Worm (Caenorhabditis elegans) whole organism, L3 larva: ENCODE measurements around the gene F08F3.6.

ENCODE experiments used
- R02D3.7 ChIP-seq: fragments of 150-350 bp; optimal IDR thresholded peaks from 2 replicates; lab custom pipeline; 2014; ENCODE audit warnings: missing biosample characterization, missing genetic modification characterization
- ceh-9 ChIP-seq: sonication (generic microtip); optimal IDR thresholded peaks from 2 replicates; lab custom pipeline; 2018; ENCODE audit warnings: missing biosample characterization, missing genetic modification characterization
- elt-1 ChIP-seq: fragments of 150-350 bp; optimal IDR thresholded peaks from 2 replicates; lab custom pipeline; 2014; ENCODE audit warnings: missing biosample characterization, missing genetic modification characterization
- fkh-10 ChIP-seq: sonication (generic microtip); optimal IDR thresholded peaks from 2 replicates; lab custom pipeline; 2017; ENCODE audit warnings: missing biosample characterization, missing genetic modification reagents, missing genetic modification characterization
- lin-39 ChIP-seq: fragments of 150-350 bp; optimal IDR thresholded peaks from 2 replicates; lab custom pipeline; 2018; ENCODE audit warnings: missing biosample characterization, missing genetic modification reagents, missing genetic modification characterization
- nhr-11 ChIP-seq: fragments of 150-350 bp; optimal IDR thresholded peaks from 2 replicates; lab custom pipeline; 2014; ENCODE audit warnings: missing biosample characterization, missing genetic modification characterization
- nhr-28 ChIP-seq: fragments of 150-350 bp; optimal IDR thresholded peaks from 2 replicates; lab custom pipeline; 2014; ENCODE audit warnings: missing biosample characterization, missing genetic modification characterization
- nhr-77 ChIP-seq: fragments of 150-350 bp; optimal IDR thresholded peaks from 2 replicates; lab custom pipeline; 2014; ENCODE audit warnings: missing biosample characterization, missing genetic modification characterization
- ztf-4 ChIP-seq: fragments of 150-350 bp; optimal IDR thresholded peaks from 2 replicates; lab custom pipeline; 2014; ENCODE audit warnings: missing biosample characterization, missing genetic modification characterization

DNA sequence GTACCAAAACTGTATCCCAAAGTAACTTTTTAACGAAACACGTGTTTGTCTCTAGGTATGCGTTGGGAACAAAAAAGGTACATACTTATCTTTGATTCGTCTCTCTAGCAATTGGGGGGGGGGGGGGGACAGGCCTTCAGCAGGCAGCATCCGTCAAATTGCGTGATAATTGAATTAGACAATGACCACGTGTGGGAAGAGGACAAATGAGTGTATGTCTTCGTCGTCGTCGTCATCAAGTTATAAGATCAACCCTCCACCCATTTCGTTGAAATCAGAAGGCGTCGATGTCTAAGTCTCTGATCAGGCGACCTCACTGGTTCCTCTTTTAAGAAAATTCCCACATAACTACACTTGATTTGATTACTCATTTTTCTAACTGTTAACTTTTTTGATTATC, 9.2 kb downstream of the F08F3.6 start, which contains the start of gene F08F3.4:
- TF ChIP-seq nhr-11 (no peak), R02D3.7 (tag; lab: Kevin White, UChicago) (no peak), ceh-9 (tag; lab: Kevin White, UChicago) (no peak), nhr-28 (tag; lab: Kevin White, UChicago) (no peak), fkh-10 (GFP tag; lab: Kevin White, UChicago) (no peak), lin-39 (tag; lab: Kevin White, UChicago) (no peak), ztf-4 (tag; lab: Kevin White, UChicago) (no peak), elt-1 (no peak), nhr-77 (no peak)
